Worm (Caenorhabditis elegans) whole organism, L4 larva: Measurements from ENCODE around the gene strm-1.
A peak's percentile ranks its signal among the peaks of the same experiment; 100 is the strongest.

ENCODE experiments used
- R02D3.7 ChIP-seq: fragments of 150-350 bp; sonication (generic microtip); optimal IDR thresholded peaks from 3 replicates; lab custom pipeline; 2014; ENCODE audit warnings: missing biosample characterization, missing genetic modification characterization
- T20F7.1 ChIP-seq: fragments of 200-800 bp; sonication (Bioruptor generic); optimal IDR thresholded peaks from 2 replicates; lab custom pipeline; 2018; ENCODE audit warnings: mild to moderate bottlenecking, missing genetic modification characterization, missing compliant biosample characterization
- Y48G9A.11 ChIP-seq: fragments of 200-800 bp; sonication (Bioruptor generic); IDR thresholded peaks from 2 replicates; pipeline ENCODE4 v1.3.6; 2022; ENCODE audit warnings: missing genetic modification reagents, missing genetic modification characterization, missing compliant biosample characterization
- ZK337.2 ChIP-seq: fragments of 200-800 bp; sonication (Bioruptor generic); IDR thresholded peaks from 2 replicates; pipeline ENCODE4 v1.3.6; 2022; ENCODE audit warnings: missing genetic modification reagents, missing genetic modification characterization, missing compliant biosample characterization
- aha-1 ChIP-seq: fragments of 150-350 bp; peaks from one replicate; lab custom pipeline; 2014; ENCODE audit warnings: missing biosample characterization, missing genetic modification characterization
- ama-1 ChIP-seq: fragments of 150-350 bp; optimal IDR thresholded peaks from 2 replicates; lab custom pipeline; 2014; ENCODE audit warnings: inconsistent platforms, mixed read lengths
- ceh-20 ChIP-seq: fragments of 200-800 bp; sonication (Bioruptor generic); IDR thresholded peaks from 2 replicates; pipeline ENCODE4 v1.3.6; 2022; ENCODE audit warnings: missing genetic modification reagents, missing genetic modification characterization, missing compliant biosample characterization
- ceh-44 ChIP-seq: fragments of 200-800 bp; sonication (Bioruptor generic); IDR thresholded peaks from 2 replicates; pipeline ENCODE4 v1.3.6; 2022; ENCODE audit warnings: missing genetic modification reagents, missing genetic modification characterization, missing compliant biosample characterization
- ceh-62 ChIP-seq: sonication (generic microtip); optimal IDR thresholded peaks from 2 replicates; lab custom pipeline; 2017; ENCODE audit warnings: missing biosample characterization, missing genetic modification characterization
- ctbp-1 ChIP-seq: fragments of 200-800 bp; sonication (Bioruptor generic); IDR thresholded peaks from 2 replicates; pipeline ENCODE4 v1.3.6; 2022; ENCODE audit warnings: missing genetic modification reagents, missing genetic modification characterization, missing compliant biosample characterization
- daf-16 ChIP-seq, 3 experiments: sonication (generic microtip); optimal IDR thresholded peaks; 2 replicates each; lab custom pipeline; 2016 to 2017; ENCODE audit warnings: missing genetic modification characterization in 3 of 3, missing genetic modification reagents in 3 of 3, mild to moderate bottlenecking in 2 of 3, missing compliant biosample characterization in 2 of 3, missing biosample characterization in 1 of 3, moderate library complexity in 1 of 3
- dmd-8 ChIP-seq: fragments of 200-800 bp; sonication (Bioruptor generic); IDR thresholded peaks from 2 replicates; pipeline ENCODE4 v1.3.6; 2022; ENCODE audit warnings: missing genetic modification characterization, missing compliant biosample characterization
- dmd-9 ChIP-seq: fragments of 200-800 bp; sonication (Bioruptor generic); IDR thresholded peaks from 2 replicates; pipeline ENCODE4 v1.3.6; 2022; ENCODE audit warnings: missing genetic modification reagents, missing genetic modification characterization, missing compliant biosample characterization
- dpl-1 ChIP-seq: fragments of 150-350 bp; optimal IDR thresholded peaks from 2 replicates; lab custom pipeline; 2014; ENCODE audit warnings: missing biosample characterization, missing genetic modification reagents, missing genetic modification characterization
- dve-1 ChIP-seq: sonication (generic microtip); optimal IDR thresholded peaks from 2 replicates; lab custom pipeline; 2017; ENCODE audit warnings: antibody characterized with exemption, mild to moderate bottlenecking, missing genetic modification characterization, missing compliant biosample characterization; ENCODE audit not compliant: insufficient read depth
- gei-8 ChIP-seq: fragments of 200-800 bp; sonication (Bioruptor generic); optimal IDR thresholded peaks from 2 replicates; lab custom pipeline; 2018; ENCODE audit warnings: mild to moderate bottlenecking, missing genetic modification characterization, missing compliant biosample characterization
- hlh-30 ChIP-seq: sonication (generic microtip); optimal IDR thresholded peaks from 2 replicates; lab custom pipeline; 2017; ENCODE audit warnings: antibody characterized with exemption, mild to moderate bottlenecking, missing genetic modification characterization, missing compliant biosample characterization; ENCODE audit not compliant: insufficient read depth
- lin-38 ChIP-seq: fragments of 200-800 bp; sonication (Bioruptor generic); IDR thresholded peaks from 2 replicates; pipeline ENCODE4 v1.3.6; 2022; ENCODE audit warnings: missing genetic modification reagents, missing genetic modification characterization, missing compliant biosample characterization
- lsy-2 ChIP-seq, 2 experiments: fragments of 150-350 bp in 1 of 2; sonication (generic microtip) in 1 of 2; optimal IDR thresholded peaks; 2 replicates each; lab custom pipeline; 2014 to 2017; ENCODE audit warnings: missing biosample characterization in 2 of 2, missing genetic modification characterization in 2 of 2
- mep-1 ChIP-seq: fragments of 150-350 bp; sonication (generic microtip); optimal IDR thresholded peaks from 3 replicates; lab custom pipeline; 2014; ENCODE audit warnings: missing biosample characterization, missing genetic modification characterization
- mes-2 ChIP-seq: sonication (generic microtip); optimal IDR thresholded peaks from 2 replicates; lab custom pipeline; 2016; ENCODE audit warnings: missing genotype, mild to moderate bottlenecking, missing genetic modification characterization, missing compliant biosample characterization; ENCODE audit not compliant: poor library complexity, severe bottlenecking
- nhr-10 ChIP-seq: fragments of 150-350 bp; optimal IDR thresholded peaks from 2 replicates; lab custom pipeline; 2014; ENCODE audit warnings: missing biosample characterization, missing genetic modification characterization
- nhr-11 ChIP-seq: fragments of 150-350 bp; optimal IDR thresholded peaks from 2 replicates; lab custom pipeline; 2014; ENCODE audit warnings: missing biosample characterization, missing genetic modification characterization
- nhr-111 ChIP-seq: fragments of 200-800 bp; sonication (Bioruptor generic); optimal IDR thresholded peaks from 2 replicates; lab custom pipeline; 2018; ENCODE audit warnings: mild to moderate bottlenecking, missing genetic modification characterization, missing compliant biosample characterization
- nhr-25 ChIP-seq: sonication (generic microtip); optimal IDR thresholded peaks from 2 replicates; lab custom pipeline; 2017; ENCODE audit warnings: missing genetic modification characterization, mild to moderate bottlenecking, missing compliant biosample characterization, antibody characterized with exemption, moderate library complexity, borderline replicate concordance; ENCODE audit not compliant: insufficient read depth
- nhr-42 ChIP-seq: fragments of 200-800 bp; sonication (Bioruptor generic); IDR thresholded peaks from 2 replicates; pipeline ENCODE4 v1.3.6; 2022; ENCODE audit warnings: missing genetic modification characterization, missing compliant biosample characterization
- nhr-48 ChIP-seq: sonication (generic microtip); optimal IDR thresholded peaks from 2 replicates; lab custom pipeline; 2016; ENCODE audit warnings: mild to moderate bottlenecking, missing genetic modification characterization, missing compliant biosample characterization
- nhr-6 ChIP-seq: fragments of 150-350 bp; optimal IDR thresholded peaks from 2 replicates; lab custom pipeline; 2014; ENCODE audit warnings: missing biosample characterization, missing genetic modification characterization
- nhr-77 ChIP-seq: fragments of 150-350 bp; optimal IDR thresholded peaks from 2 replicates; lab custom pipeline; 2014; ENCODE audit warnings: missing biosample characterization, missing genetic modification characterization
- sdz-12 ChIP-seq: fragments of 200-800 bp; sonication (Bioruptor generic); optimal IDR thresholded peaks from 2 replicates; lab custom pipeline; 2018; ENCODE audit warnings: mild to moderate bottlenecking, missing genetic modification characterization, missing compliant biosample characterization
- set-16 ChIP-seq: fragments of 200-800 bp; sonication (Bioruptor generic); IDR thresholded peaks from 2 replicates; pipeline ENCODE4 v1.3.6; 2022; ENCODE audit warnings: missing genetic modification reagents, missing genetic modification characterization, missing compliant biosample characterization
- unc-39 ChIP-seq: sonication (generic microtip); optimal IDR thresholded peaks from 2 replicates; lab custom pipeline; 2017; ENCODE audit warnings: missing biosample characterization, missing genetic modification characterization
- unc-62 ChIP-seq, 3 experiments: fragments of 150-350 bp in 1 of 3; sonication (generic microtip); optimal IDR thresholded peaks in 2 of 3; peaks in 1 of 3; 1 replicate in 1 of 3; 2 replicates in 2 of 3; lab custom pipeline; 2014 to 2017; ENCODE audit warnings: missing biosample characterization in 3 of 3, missing genetic modification characterization in 3 of 3, missing genetic modification reagents in 3 of 3, missing genotype in 1 of 3
- ztf-11 ChIP-seq: fragments of 150-350 bp; optimal IDR thresholded peaks from 2 replicates; lab custom pipeline; 2014; ENCODE audit warnings: missing biosample characterization, missing genetic modification characterization

The strm-1 gene

DNA sequence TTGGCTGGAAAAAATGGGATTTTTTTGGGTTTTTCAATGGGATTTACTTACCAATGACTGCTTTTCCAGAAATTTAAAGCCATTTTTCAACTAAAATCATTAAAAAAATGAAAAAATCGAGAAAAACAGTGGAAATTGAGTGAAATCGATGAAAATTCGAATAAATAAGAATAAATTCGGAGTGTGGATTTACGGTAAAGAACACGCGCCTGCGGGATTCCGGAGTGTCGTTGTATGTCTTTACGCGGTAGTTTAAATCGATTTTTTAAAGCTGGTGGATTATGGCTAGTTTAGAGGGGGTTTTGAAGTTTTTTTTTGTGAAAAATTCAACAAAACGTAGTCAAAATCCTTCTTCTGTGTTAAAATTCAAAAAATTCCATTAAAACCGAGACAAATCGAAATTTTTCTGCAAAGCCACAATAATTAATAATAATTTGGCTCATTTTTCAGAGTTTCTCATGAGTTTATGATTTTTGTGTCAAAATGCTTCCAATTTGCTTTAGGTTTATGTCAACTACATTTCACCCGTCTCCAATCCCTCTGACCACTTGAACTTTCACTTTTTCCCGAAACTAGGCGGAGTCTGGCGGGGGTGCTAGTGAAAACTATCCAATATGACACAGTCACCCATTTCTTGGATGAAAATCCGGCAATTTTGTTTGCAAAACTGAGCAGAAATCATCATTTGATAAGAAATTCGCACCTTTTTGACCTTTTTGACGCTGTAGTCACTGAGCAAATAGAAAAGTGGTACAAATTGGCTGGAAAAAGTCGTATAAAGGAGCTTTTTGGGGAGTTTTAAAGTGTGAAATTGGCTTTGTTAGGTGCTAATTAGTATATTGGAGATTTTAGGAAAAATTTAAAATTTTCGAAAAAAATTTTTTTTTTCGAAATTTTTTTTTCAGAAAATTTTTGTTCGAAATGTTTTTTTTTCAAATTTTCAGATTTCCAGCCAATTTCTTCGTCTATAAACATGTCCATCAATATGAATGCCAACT lies at the start of gene strm-1, which contains the start of gene cic-1:
Gene strm-1, plus strand, starts transcription at position 945 of the 998 bp plus-strand sequence.
Gene cic-1, minus strand, starts transcription at position 96 of the 998 bp plus-strand sequence.
- no peak for TF ChIP-seq ama-1 (lab: Kevin White, UChicago)
- TF ChIP-seq unc-39 (tag; lab: Kevin White, UChicago), result no peak
- no peak for TF ChIP-seq gei-8 (GFP tag; lab: Kevin White, UChicago)
- TF ChIP-seq R02D3.7 (tag; lab: Kevin White, UChicago), result peak; percentile 74
- no peak for TF ChIP-seq nhr-25 (tag; lab: Kevin White, UChicago)
- TF ChIP-seq ctbp-1 (GFP tag; lab: Robert Waterston, UW), result no peak
- TF ChIP-seq T20F7.1 (GFP tag; lab: Kevin White, UChicago), result peak; percentile 98
- TF ChIP-seq daf-16 (GFP tag; optimal IDR thresholded peaks at IDR 0.05; lab: Kevin White, UChicago), result no peak
- TF ChIP-seq daf-16 (tag; optimal IDR thresholded peaks at IDR 0.05; lab: Kevin White, UChicago), result peak; percentile 25
- TF ChIP-seq ceh-44, result no peak
- peak in 1 of 2 experiments; percentile 4 for TF ChIP-seq unc-62 (GFP tag; optimal IDR thresholded peaks at IDR 0.05 in 1 of 2; lab: Kevin White, UChicago)
- no peak for TF ChIP-seq unc-62 (tag; optimal IDR thresholded peaks at IDR 0.05; lab: Kevin White, UChicago)
- peak; percentile 51 for TF ChIP-seq lin-38 (GFP tag; lab: Robert Waterston, UW)
- peak; percentile 93 for TF ChIP-seq aha-1 (tag; lab: Kevin White, UChicago)
- no peak for TF ChIP-seq sdz-12 (GFP tag; lab: Kevin White, UChicago)
- TF ChIP-seq nhr-111 (GFP tag; lab: Kevin White, UChicago), result no peak
- peak; percentile 25 for TF ChIP-seq hlh-30
- peak; percentile 26 for TF ChIP-seq dve-1 (tag; lab: Kevin White, UChicago)
- no peak for TF ChIP-seq ZK337.2 (GFP tag; lab: Robert Waterston, UW)
- TF ChIP-seq mep-1, result peak; percentile 38
- TF ChIP-seq mes-2, result peak; percentile 71
- TF ChIP-seq nhr-11 (tag; lab: Kevin White, UChicago), result no peak
- no peak for TF ChIP-seq ceh-20
- no peak for TF ChIP-seq set-16 (GFP tag; lab: Robert Waterston, UW)
- TF ChIP-seq dpl-1 (GFP tag; lab: Kevin White, UChicago), result peak; percentile 92
- TF ChIP-seq nhr-42, result no peak
- peak in 1 of 2 experiments; percentile 80 for TF ChIP-seq lsy-2 (tag; optimal IDR thresholded peaks at IDR 0.05; lab: Kevin White, UChicago)
- peak; percentile 99 for TF ChIP-seq Y48G9A.11

DNA sequence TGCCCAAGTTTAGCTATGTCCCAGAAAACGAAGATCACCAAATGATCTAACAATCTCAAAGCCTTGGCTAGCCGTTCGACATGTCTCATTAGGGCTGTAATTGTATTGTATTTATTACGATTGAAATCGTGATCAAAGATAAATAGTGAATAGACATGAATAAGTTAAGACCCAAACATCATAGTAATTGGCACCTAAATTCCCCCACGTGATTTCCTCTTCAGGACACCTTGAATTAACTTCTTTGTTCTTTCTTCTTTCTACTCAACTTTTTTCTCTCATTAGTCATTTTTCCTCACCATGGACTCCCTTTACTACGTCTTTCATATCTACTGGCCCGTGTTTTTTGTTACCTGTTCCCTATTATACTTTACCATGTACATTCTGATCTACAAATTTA lies 39.2 kb upstream of the strm-1 start, which contains the start of gene srd-69:
Gene srd-69, plus strand, starts transcription at position 301 of the 400 bp plus-strand sequence.
- no peak for TF ChIP-seq dmd-9 (GFP tag; lab: Robert Waterston, UW)
- TF ChIP-seq dmd-8 (GFP tag; lab: Robert Waterston, UW), result no peak
- TF ChIP-seq ztf-11 (tag; lab: Kevin White, UChicago), result no peak
- TF ChIP-seq ceh-62 (tag; lab: Kevin White, UChicago), result no peak

DNA sequence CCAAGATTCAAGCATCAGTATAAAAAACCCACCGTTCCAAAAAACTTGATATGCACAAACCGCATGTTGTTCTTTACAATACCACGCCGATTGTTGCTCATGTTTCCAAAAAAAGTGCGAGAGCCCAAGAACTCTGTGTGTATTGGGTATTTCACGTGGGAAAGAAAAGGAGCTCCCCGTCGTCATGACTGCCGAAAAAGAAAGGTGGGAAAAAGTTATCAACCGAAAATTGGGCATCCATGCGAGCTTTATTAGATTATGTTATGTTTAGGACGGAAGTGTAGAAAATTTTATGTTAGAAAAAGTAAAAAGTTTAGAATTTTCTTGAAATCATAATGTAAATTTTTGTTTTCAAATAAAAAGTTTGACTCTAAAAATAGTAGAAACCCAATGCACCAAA lies 33.4 kb upstream of the strm-1 start, which contains the start of gene H04J21.4:
Gene H04J21.4, minus strand, starts transcription at position 101 of the 400 bp plus-strand sequence.
- TF ChIP-seq ceh-62 (tag; lab: Kevin White, UChicago), result no peak
- TF ChIP-seq aha-1 (tag; lab: Kevin White, UChicago), result peak; percentile 88

DNA sequence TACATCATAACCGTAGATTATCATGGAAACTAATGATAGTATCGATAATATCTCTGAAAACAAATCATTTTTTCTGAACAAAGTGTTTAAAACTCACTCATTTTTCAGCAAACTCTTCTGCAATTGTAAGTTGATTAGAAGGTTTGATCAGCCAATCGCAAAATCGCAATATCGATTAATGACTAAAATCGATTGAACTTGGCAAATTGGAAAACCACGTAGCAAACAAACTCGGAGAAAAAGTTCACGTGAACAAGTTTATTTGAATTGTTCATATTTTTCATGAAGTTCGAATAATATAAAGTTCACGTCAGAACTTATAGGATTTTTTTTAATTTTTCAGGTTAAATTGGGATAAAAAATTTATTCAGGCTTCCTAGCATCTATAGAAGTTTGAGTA lies 30.0 kb upstream of the strm-1 start, which contains the start of gene H04J21.1:
Gene H04J21.1, minus strand, starts transcription at position 101 of the 400 bp plus-strand sequence.
- TF ChIP-seq aha-1 (tag; lab: Kevin White, UChicago) (peak; percentile 11), nhr-77 (no peak), nhr-48 (tag; lab: Kevin White, UChicago) (no peak), nhr-10 (no peak), nhr-6 (tag; lab: Kevin White, UChicago) (no peak)
- TF ChIP-seq, all 104 proteins: peak for 1
